Fruit fly (Drosophila melanogaster) whole organism, embryonic: ENCODE data around the gene Nepl9.

Experiments used
- Antp ChIP-seq: fragments of 200-800 bp; sonication (Bioruptor generic); optimal IDR thresholded peaks from 3 replicates; lab custom pipeline; 2016; ENCODE audit warnings: missing biosample characterization, missing genetic modification characterization
- Awh ChIP-seq: fragments of 200-800 bp; sonication (Bioruptor generic); IDR thresholded peaks from 2 replicates; pipeline ENCODE4, ENCODE4 v1.3.6; 2022; ENCODE audit warnings: missing biosample characterization, missing genetic modification characterization
- CG10274 ChIP-seq: fragments of 200-800 bp; sonication (Bioruptor generic); optimal IDR thresholded peaks from 3 replicates; lab custom pipeline; 2017; ENCODE audit warnings: missing biosample characterization, mild to moderate bottlenecking, missing genetic modification characterization
- CG11504 ChIP-seq: fragments of 200-800 bp; sonication (Bioruptor generic); optimal IDR thresholded peaks from 3 replicates; lab custom pipeline; 2019; ENCODE audit warnings: missing biosample characterization, mild to moderate bottlenecking, missing genetic modification characterization, moderate library complexity
- CG11723 ChIP-seq: fragments of 200-800 bp; sonication (Bioruptor generic); optimal IDR thresholded peaks from 2 replicates; lab custom pipeline; 2017; ENCODE audit warnings: missing biosample characterization, mild to moderate bottlenecking, missing genetic modification characterization
- CG12219 ChIP-seq: fragments of 200-800 bp; sonication (Bioruptor generic); optimal IDR thresholded peaks from 3 replicates; lab custom pipeline; 2018; ENCODE audit warnings: missing biosample characterization, mild to moderate bottlenecking, missing genetic modification characterization
- CG12299 ChIP-seq: fragments of 200-800 bp; sonication (Bioruptor generic); optimal IDR thresholded peaks from 2 replicates; lab custom pipeline; 2018; ENCODE audit warnings: missing biosample characterization, mild to moderate bottlenecking, missing genetic modification characterization
- CG13296 ChIP-seq: fragments of 200-800 bp; sonication (Bioruptor generic); optimal IDR thresholded peaks from 3 replicates; lab custom pipeline; 2018; ENCODE audit warnings: missing biosample characterization, mild to moderate bottlenecking, missing genetic modification characterization
- CG15073 ChIP-seq: fragments of 200-800 bp; sonication (Bioruptor generic); optimal IDR thresholded peaks from 2 replicates; lab custom pipeline; 2016; ENCODE audit warnings: missing biosample characterization, missing genetic modification characterization
- CG1602 ChIP-seq: fragments of 200-800 bp; sonication (Bioruptor generic); optimal IDR thresholded peaks from 3 replicates; lab custom pipeline; 2016; ENCODE audit warnings: missing biosample characterization, missing genetic modification characterization
- CG17186 ChIP-seq: fragments of 200-800 bp; sonication (Bioruptor generic); optimal IDR thresholded peaks from 3 replicates; lab custom pipeline; 2017; ENCODE audit warnings: missing biosample characterization, missing genetic modification reagents, missing genetic modification characterization
- CG17802 ChIP-seq: fragments of 200-800 bp; sonication (Bioruptor generic); optimal IDR thresholded peaks from 2 replicates; lab custom pipeline; 2018; ENCODE audit warnings: missing biosample characterization, mild to moderate bottlenecking, missing genetic modification characterization, moderate library complexity
- CG2199 ChIP-seq: fragments of 200-800 bp; sonication (Bioruptor generic); IDR thresholded peaks from 3 replicates; pipeline ENCODE4 v1.3.6; 2022; ENCODE audit warnings: missing biosample characterization, missing genetic modification characterization
- CG2889 ChIP-seq: fragments of 200-800 bp; sonication (Bioruptor generic); IDR thresholded peaks from 3 replicates; pipeline ENCODE4 v1.3.6; 2022; ENCODE audit warnings: missing biosample characterization, missing genetic modification characterization
- CG3065 ChIP-seq: fragments of 200-800 bp; sonication (Bioruptor generic); optimal IDR thresholded peaks from 2 replicates; lab custom pipeline; 2016; ENCODE audit warnings: missing biosample characterization, missing genetic modification characterization
- CG31365 ChIP-seq: fragments of 200-800 bp; sonication (Bioruptor generic); optimal IDR thresholded peaks from 2 replicates; lab custom pipeline; 2018; ENCODE audit warnings: missing biosample characterization, mild to moderate bottlenecking, missing genetic modification characterization
- CG31388 ChIP-seq: fragments of 200-800 bp; sonication (Bioruptor generic); optimal IDR thresholded peaks from 2 replicates; lab custom pipeline; 2016; ENCODE audit warnings: missing biosample characterization, missing genetic modification characterization
- CG32532 ChIP-seq: fragments of 200-800 bp; sonication (Bioruptor generic); IDR thresholded peaks from 2 replicates; pipeline ENCODE4 v1.3.6; 2022; ENCODE audit warnings: missing biosample characterization, missing genetic modification characterization
- CG4404 ChIP-seq: fragments of 200-800 bp; sonication (Bioruptor generic); IDR thresholded peaks from 2 replicates; pipeline ENCODE4 v1.3.6; 2022; ENCODE audit warnings: missing biosample characterization, missing genetic modification characterization
- CG4820 ChIP-seq: fragments of 200-800 bp; sonication (Bioruptor generic); optimal IDR thresholded peaks from 3 replicates; lab custom pipeline; 2016; ENCODE audit warnings: missing biosample characterization, missing genetic modification characterization
- CG6654 ChIP-seq: fragments of 200-800 bp; sonication (Bioruptor generic); optimal IDR thresholded peaks from 2 replicates; lab custom pipeline; 2017; ENCODE audit warnings: missing biosample characterization, mild to moderate bottlenecking, missing genetic modification characterization
- CG8944 ChIP-seq: fragments of 200-800 bp; sonication (Bioruptor generic); optimal IDR thresholded peaks from 3 replicates; lab custom pipeline; 2016; ENCODE audit warnings: missing biosample characterization, missing genetic modification characterization
- CG9876 ChIP-seq: fragments of 200-800 bp; sonication (Bioruptor generic); optimal IDR thresholded peaks from 2 replicates; lab custom pipeline; 2016; ENCODE audit warnings: missing biosample characterization, missing genetic modification characterization
- D19B ChIP-seq: fragments of 200-800 bp; sonication (Bioruptor generic); optimal IDR thresholded peaks from 2 replicates; lab custom pipeline; 2017; ENCODE audit warnings: missing biosample characterization, mild to moderate bottlenecking, missing genetic modification characterization
- Dll ChIP-seq: fragments of 200-800 bp; sonication (Bioruptor generic); IDR thresholded peaks from 4 replicates; pipeline ENCODE4 v1.3.6; 2022; ENCODE audit warnings: missing biosample characterization, missing genetic modification characterization; ENCODE audit not compliant: partially characterized antibody
- Elba2 ChIP-seq: fragments of 200-800 bp; sonication (Bioruptor generic); optimal IDR thresholded peaks from 3 replicates; lab custom pipeline; 2016; ENCODE audit warnings: missing biosample characterization, missing genetic modification characterization
- GATAe ChIP-seq: fragments of 200-800 bp; sonication (Bioruptor generic); conservative IDR thresholded peaks from 2 replicates; pipeline ENCODE4 v1.3.6; 2022; ENCODE audit warnings: missing biosample characterization, missing genetic modification characterization
- HmgZ ChIP-seq: fragments of 200-800 bp; sonication (Bioruptor generic); optimal IDR thresholded peaks from 2 replicates; lab custom pipeline; 2018; ENCODE audit warnings: missing biosample characterization, mild to moderate bottlenecking, missing genetic modification characterization
- Hmr ChIP-seq: fragments of 200-800 bp; sonication (Bioruptor generic); optimal IDR thresholded peaks from 3 replicates; lab custom pipeline; 2017; ENCODE audit warnings: mild to moderate bottlenecking, missing biosample characterization, missing genetic modification reagents, missing genetic modification characterization
- MESR4 ChIP-seq: fragments of 200-800 bp; sonication (Bioruptor generic); optimal IDR thresholded peaks from 2 replicates; lab custom pipeline; 2018; ENCODE audit warnings: missing biosample characterization, mild to moderate bottlenecking, missing genetic modification characterization, moderate library complexity
- NK7.1 ChIP-seq: fragments of 200-800 bp; sonication (Bioruptor generic); optimal IDR thresholded peaks from 3 replicates; lab custom pipeline; 2016; ENCODE audit warnings: missing biosample characterization, missing genetic modification characterization
- Rfx ChIP-seq: fragments of 200-800 bp; sonication (Bioruptor generic); IDR thresholded peaks from 2 replicates; pipeline ENCODE4 v1.3.6; 2022; ENCODE audit warnings: missing biosample characterization, missing genetic modification characterization
- Six4 ChIP-seq: fragments of 200-800 bp; sonication (Bioruptor generic); optimal IDR thresholded peaks from 2 replicates; lab custom pipeline; 2016; ENCODE audit warnings: missing biosample characterization, missing genetic modification characterization
- Taf1 ChIP-seq: fragments of 200-800 bp; sonication (Bioruptor generic); IDR thresholded peaks from 2 replicates; pipeline ENCODE4 v1.3.6; 2022; ENCODE audit warnings: missing biosample characterization, missing genetic modification characterization
- bowl ChIP-seq: fragments of 200-800 bp; sonication (Bioruptor generic); IDR thresholded peaks from 2 replicates; pipeline ENCODE4 v1.3.6; 2022; ENCODE audit warnings: missing biosample characterization, missing genetic modification characterization
- dmrt11E ChIP-seq: fragments of 200-800 bp; sonication (Bioruptor generic); optimal IDR thresholded peaks from 3 replicates; lab custom pipeline; 2018; ENCODE audit warnings: missing biosample characterization, mild to moderate bottlenecking, missing genetic modification characterization, moderate library complexity
- esg ChIP-seq: fragments of 200-800 bp; sonication (Bioruptor generic); conservative IDR thresholded peaks from 2 replicates; pipeline ENCODE4 v1.3.6; 2022; ENCODE audit warnings: missing biosample characterization, missing genetic modification characterization
- fd96Cb ChIP-seq: fragments of 200-800 bp; sonication (Bioruptor generic); optimal IDR thresholded peaks from 2 replicates; lab custom pipeline; 2018; ENCODE audit warnings: missing biosample characterization, mild to moderate bottlenecking, missing genetic modification characterization, moderate library complexity
- gcm2 ChIP-seq: fragments of 200-800 bp; sonication (Bioruptor generic); optimal IDR thresholded peaks from 2 replicates; lab custom pipeline; 2016; ENCODE audit warnings: missing biosample characterization, missing genetic modification characterization
- gfzf ChIP-seq: fragments of 200-800 bp; sonication (Bioruptor generic); optimal IDR thresholded peaks from 2 replicates; lab custom pipeline; 2016; ENCODE audit warnings: missing biosample characterization, mild to moderate bottlenecking, missing genetic modification characterization, moderate library complexity
- hth ChIP-seq: fragments of >200 bp; optimal IDR thresholded peaks from 2 replicates; lab custom pipeline; 2017; ENCODE audit warnings: inconsistent platforms
- inv ChIP-seq: fragments of 200-800 bp; sonication (Bioruptor generic); IDR thresholded peaks from 2 replicates; pipeline ENCODE4 v1.3.6; 2022; ENCODE audit warnings: missing biosample characterization, missing genetic modification characterization; ENCODE audit not compliant: partially characterized antibody
- lilli ChIP-seq: fragments of 200-800 bp; sonication (Bioruptor generic); optimal IDR thresholded peaks from 3 replicates; lab custom pipeline; 2016; ENCODE audit warnings: missing biosample characterization, missing genetic modification characterization
- nerfin-1 ChIP-seq: fragments of 200-800 bp; sonication (Bioruptor generic); optimal IDR thresholded peaks from 3 replicates; lab custom pipeline; 2019; ENCODE audit warnings: missing biosample characterization, mild to moderate bottlenecking, missing genetic modification characterization, moderate library complexity
- pb ChIP-seq: fragments of 200-800 bp; sonication (Bioruptor generic); optimal IDR thresholded peaks from 3 replicates; lab custom pipeline; 2016; ENCODE audit warnings: missing biosample characterization, missing genetic modification characterization
- pho ChIP-seq: fragments of 200-800 bp; sonication (Bioruptor generic); optimal IDR thresholded peaks from 2 replicates; lab custom pipeline; 2016; ENCODE audit warnings: missing biosample characterization, missing genetic modification characterization
- repo ChIP-seq: fragments of 200-800 bp; sonication (Bioruptor generic); optimal IDR thresholded peaks from 2 replicates; lab custom pipeline; 2016; ENCODE audit warnings: missing biosample characterization, missing genetic modification characterization
- slou ChIP-seq: fragments of 200-800 bp; sonication (Bioruptor generic); optimal IDR thresholded peaks from 3 replicates; lab custom pipeline; 2016; ENCODE audit warnings: missing biosample characterization, missing genetic modification characterization
- slp2 ChIP-seq: fragments of 200-800 bp; sonication (Bioruptor generic); optimal IDR thresholded peaks from 2 replicates; lab custom pipeline; 2016; ENCODE audit warnings: missing biosample characterization, missing genetic modification characterization
- sna ChIP-seq: fragments of 200-800 bp; sonication (Bioruptor generic); IDR thresholded peaks from 2 replicates; pipeline ENCODE4 v1.3.6; 2022; ENCODE audit warnings: missing biosample characterization, missing genetic modification characterization; ENCODE audit not compliant: partially characterized antibody
- sug ChIP-seq: fragments of 200-800 bp; optimal IDR thresholded peaks from 2 replicates; lab custom pipeline; 2019; ENCODE audit warnings: missing biosample characterization, mild to moderate bottlenecking, missing genetic modification characterization, moderate library complexity
- vnd ChIP-seq: fragments of 200-800 bp; sonication (Bioruptor generic); IDR thresholded peaks from 3 replicates; pipeline ENCODE4 v1.3.6; 2022; ENCODE audit warnings: missing biosample characterization, missing genetic modification characterization; ENCODE audit not compliant: partially characterized antibody

The Nepl9 gene

dm6 chr2L:16868897-16869324, 31.9 kb upstream of the Nepl9 start (continued):
- TF ChIP-seq CG31388 (GFP tag; lab: Kevin White, UChicago) (no peak), CG4820 (GFP tag; lab: Kevin White, UChicago) (no peak), Dll (GFP tag; lab: Robert Waterston, UW) (no peak), gcm2 (GFP tag; lab: Kevin White, UChicago) (no peak), CG31365 (tag; lab: Kevin White, UChicago) (no peak), slou (GFP tag; lab: Kevin White, UChicago) (no peak), CG4404 (GFP tag; lab: Robert Waterston, UW) (no peak), CG8944 (GFP tag; lab: Kevin White, UChicago) (no peak), pho (GFP tag; lab: Kevin White, UChicago) (no peak), CG12299 (tag; lab: Kevin White, UChicago) (no peak), lilli (no peak), CG15073 (GFP tag; lab: Kevin White, UChicago) (no peak), CG3065 (GFP tag; lab: Kevin White, UChicago) (no peak), CG17802 (tag; lab: Kevin White, UChicago) (no peak), GATAe (GFP tag; lab: Robert Waterston, UW) (no peak), CG11723 (GFP tag; lab: Kevin White, UChicago) (no peak), dmrt11E (tag; lab: Kevin White, UChicago) (no peak), repo (no peak), pb (GFP tag; lab: Kevin White, UChicago) (no peak), vnd (GFP tag; lab: Robert Waterston, UW) (no peak), HmgZ (tag; lab: Kevin White, UChicago) (no peak), bowl (GFP tag; lab: Robert Waterston, UW) (no peak), Hmr (GFP tag; lab: Kevin White, UChicago) (peak; percentile 28), sna (no peak), CG11504 (tag; lab: Kevin White, UChicago) (peak; percentile 74), CG32532 (GFP tag; lab: Robert Waterston, UW) (no peak), NK7.1 (GFP tag; lab: Kevin White, UChicago) (no peak), CG2199 (GFP tag; lab: Robert Waterston, UW) (no peak), MESR4 (GFP tag; lab: Kevin White, UChicago) (no peak), Taf1 (GFP tag; lab: Robert Waterston, UW) (0 out of 2 replicates have a peak, but pooled peaks have one; percentile 6), CG12219 (GFP tag; lab: Kevin White, UChicago) (no peak), CG17186 (GFP tag; lab: Kevin White, UChicago) (no peak), Awh (GFP tag; lab: Robert Waterston, UW) (no peak), inv (GFP tag; lab: Robert Waterston, UW) (no peak), D19B (GFP tag; lab: Kevin White, UChicago) (no peak), esg (0 out of 2 replicates have a peak, but pooled peaks have one; percentile 29), fd96Cb (tag; lab: Kevin White, UChicago) (peak; percentile 44), CG1602 (GFP tag; lab: Kevin White, UChicago) (no peak), hth (lab: Kevin White, UChicago) (no peak), CG10274 (GFP tag; lab: Kevin White, UChicago) (no peak), nerfin-1 (tag; lab: Kevin White, UChicago) (no peak), CG6654 (GFP tag; lab: Kevin White, UChicago) (no peak), CG9876 (GFP tag; lab: Kevin White, UChicago) (no peak), Elba2 (GFP tag; lab: Kevin White, UChicago) (no peak), Antp (GFP tag; lab: Kevin White, UChicago) (no peak), CG13296 (GFP tag; lab: Kevin White, UChicago) (peak; percentile 44), CG2889 (no peak), Six4 (GFP tag; lab: Kevin White, UChicago) (no peak), sug (no peak), slp2 (GFP tag; lab: Kevin White, UChicago) (no peak), gfzf (no peak), Rfx (GFP tag; lab: Robert Waterston, UW) (no peak; the same call in 1 of the 2 replicates)
